Worm (Caenorhabditis elegans): Measurements from ENCODE around the gene rgs-2.

ce11 chrX:12701963-12702362, 10.5 kb upstream of the rgs-2 start, which contains the start of gene nhr-214:
- TF ChIP-seq elt-3 (tag; optimal IDR thresholded peaks at IDR 0.05), result no peak
- TF ChIP-seq R02D3.7 (tag; optimal IDR thresholded peaks at IDR 0.05), result no peak
- no peak for TF ChIP-seq ceh-16 (tag; optimal IDR thresholded peaks at IDR 0.05)
- TF ChIP-seq unc-62 (GFP tag; optimal IDR thresholded peaks at IDR 0.05), result no peak
- TF ChIP-seq ceh-82 (tag; optimal IDR thresholded peaks at IDR 0.05), result no peak
